Worm (Caenorhabditis elegans) whole organism, midembryonic: ENCODE data around the gene nhr-31.

Experiments
- T22C8.4 ChIP-seq: fragments of 200-800 bp; sonication (Bioruptor generic); IDR thresholded peaks from 2 replicates; pipeline ENCODE4 v1.3.6; 2022; ENCODE audit warnings: missing genetic modification characterization, missing compliant biosample characterization
- cog-1 ChIP-seq: sonication (generic microtip); optimal IDR thresholded peaks from 2 replicates; lab custom pipeline; 2016; ENCODE audit warnings: missing genetic modification characterization, missing compliant biosample characterization
- flt-1 ChIP-seq: fragments of 200-800 bp; sonication (Bioruptor generic); IDR thresholded peaks from 2 replicates; pipeline ENCODE4 v1.3.6; 2022; ENCODE audit warnings: missing genetic modification characterization, missing compliant biosample characterization
- klf-2 ChIP-seq: fragments of 200-800 bp; sonication (Bioruptor generic); conservative IDR thresholded peaks from 2 replicates; pipeline ENCODE4 v1.3.6; 2022; ENCODE audit warnings: missing genetic modification reagents, missing genetic modification characterization, missing compliant biosample characterization
- med-1 ChIP-seq: sonication (generic microtip); optimal IDR thresholded peaks from 2 replicates; lab custom pipeline; 2017; ENCODE audit warnings: missing genetic modification characterization, mild to moderate bottlenecking, missing compliant biosample characterization, antibody characterized with exemption, missing genetic modification reagents; ENCODE audit not compliant: insufficient read depth
- ref-1 ChIP-seq: fragments of 200-800 bp; sonication (Bioruptor generic); conservative IDR thresholded peaks from 2 replicates; pipeline ENCODE4 v1.3.6; 2022; ENCODE audit warnings: missing genetic modification reagents, missing genetic modification characterization, missing compliant biosample characterization
- tab-1 ChIP-seq: fragments of 200-800 bp; sonication (Bioruptor generic); IDR thresholded peaks from 2 replicates; pipeline ENCODE4 v1.3.6; 2022; ENCODE audit warnings: missing genetic modification characterization, missing compliant biosample characterization
- ztf-23 ChIP-seq: fragments of 200-800 bp; sonication (Bioruptor generic); IDR thresholded peaks from 2 replicates; pipeline ENCODE4 v1.3.6; 2022; ENCODE audit warnings: missing genetic modification reagents, missing genetic modification characterization, missing compliant biosample characterization
- ztf-29 ChIP-seq: fragments of 200-800 bp; sonication (Bioruptor generic); IDR thresholded peaks from 2 replicates; pipeline ENCODE4 v1.3.6; 2022; ENCODE audit warnings: missing genetic modification reagents, missing genetic modification characterization, missing compliant biosample characterization

DNA sequence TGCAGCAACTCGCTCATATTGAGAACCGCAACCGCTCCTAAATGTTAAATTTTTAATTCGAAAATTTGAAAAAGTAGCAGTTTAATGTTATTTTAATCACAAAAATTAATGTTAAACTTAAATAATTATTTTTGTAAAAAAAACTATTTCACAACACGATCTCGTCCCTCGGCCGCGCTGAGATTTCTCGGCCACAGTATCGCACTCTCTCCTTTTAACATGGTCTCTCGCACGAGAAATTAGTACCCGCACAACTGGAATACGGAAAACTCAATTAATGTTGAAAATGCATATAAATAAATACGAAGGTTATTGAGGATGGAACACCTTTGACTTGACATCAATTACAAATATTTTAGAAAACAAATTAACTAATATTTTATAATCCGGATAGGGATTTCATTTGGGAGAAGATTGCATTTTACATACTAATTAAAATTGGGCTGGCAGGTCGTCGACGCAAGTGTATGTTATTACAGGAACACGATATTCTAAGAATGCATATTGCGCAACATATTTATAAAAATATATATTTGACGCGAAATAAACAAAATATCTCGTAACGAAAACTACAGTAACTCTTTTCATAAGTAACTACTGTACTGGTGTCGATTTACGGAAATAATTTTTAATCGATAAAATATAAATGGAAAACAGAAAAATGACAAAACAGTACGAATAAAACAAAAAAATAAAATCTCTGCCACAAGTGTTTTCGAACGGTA is 9.4 kb downstream of the nhr-31 start, which contains the start of gene dnc-4:
- no peak for TF ChIP-seq med-1 (GFP tag; lab: Kevin White, UChicago)
- TF ChIP-seq cog-1 (tag; lab: Kevin White, UChicago) = no peak
- TF ChIP-seq flt-1 = no peak
- TF ChIP-seq klf-2 (GFP tag; lab: Robert Waterston, UW) = no peak
- no peak for TF ChIP-seq tab-1
- TF ChIP-seq ztf-23 = 0 out of 2 replicates have a peak, but pooled peaks have one; percentile 24
- no peak for TF ChIP-seq ref-1
- TF ChIP-seq T22C8.4 (GFP tag; lab: Robert Waterston, UW) = no peak
- no peak for TF ChIP-seq ztf-29 (GFP tag; lab: Robert Waterston, UW)
